Worm (Caenorhabditis elegans) whole organism, L4 larva: ENCODE results near the gene ugt-15.

ENCODE experiments used
- ces-1 ChIP-seq: fragments of 150-350 bp; sonication (generic microtip); optimal IDR thresholded peaks from 4 replicates; lab custom pipeline; 2014; ENCODE audit warnings: missing biosample characterization, missing genetic modification reagents, missing genetic modification characterization
- dmd-9 ChIP-seq: fragments of 200-800 bp; sonication (Bioruptor generic); IDR thresholded peaks from 2 replicates; pipeline ENCODE4 v1.3.6; 2022; ENCODE audit warnings: missing genetic modification reagents, missing genetic modification characterization, missing compliant biosample characterization
- egl-27 ChIP-seq: sonication (generic microtip); optimal IDR thresholded peaks from 3 replicates; lab custom pipeline; 2017; ENCODE audit warnings: missing biosample characterization, missing genetic modification reagents, missing genetic modification characterization
- jun-1 ChIP-seq: fragments of 150-350 bp; optimal IDR thresholded peaks from 2 replicates; lab custom pipeline; 2014; ENCODE audit warnings: missing biosample characterization, missing genetic modification reagents, missing genetic modification characterization
- mes-2 ChIP-seq: sonication (generic microtip); optimal IDR thresholded peaks from 2 replicates; lab custom pipeline; 2016; ENCODE audit warnings: missing genotype, mild to moderate bottlenecking, missing genetic modification characterization, missing compliant biosample characterization; ENCODE audit not compliant: poor library complexity, severe bottlenecking
- nhr-237 ChIP-seq: sonication (generic microtip); optimal IDR thresholded peaks from 2 replicates; lab custom pipeline; 2017; ENCODE audit warnings: missing biosample characterization, missing genetic modification characterization
- nhr-25 ChIP-seq: sonication (generic microtip); optimal IDR thresholded peaks from 2 replicates; lab custom pipeline; 2017; ENCODE audit warnings: missing genetic modification characterization, mild to moderate bottlenecking, missing compliant biosample characterization, antibody characterized with exemption, moderate library complexity, borderline replicate concordance; ENCODE audit not compliant: insufficient read depth
- pha-4 ChIP-seq, 2 experiments: fragments of 150-350 bp in 1 of 2; fragments of 200-800 bp in 1 of 2; sonication (Bioruptor generic) in 1 of 2; IDR thresholded peaks in 1 of 2; optimal IDR thresholded peaks in 1 of 2; 2 replicates each; pipeline versions ENCODE4 v1.3.6 to Lab custom; 2014 to 2022; ENCODE audit warnings: missing genetic modification characterization in 2 of 2, missing genetic modification reagents in 2 of 2, missing biosample characterization in 1 of 2, missing compliant biosample characterization in 1 of 2
- skn-1 ChIP-seq: fragments of 150-350 bp; optimal IDR thresholded peaks from 2 replicates; lab custom pipeline; 2014; ENCODE audit warnings: missing biosample characterization, missing genetic modification characterization

DNA sequence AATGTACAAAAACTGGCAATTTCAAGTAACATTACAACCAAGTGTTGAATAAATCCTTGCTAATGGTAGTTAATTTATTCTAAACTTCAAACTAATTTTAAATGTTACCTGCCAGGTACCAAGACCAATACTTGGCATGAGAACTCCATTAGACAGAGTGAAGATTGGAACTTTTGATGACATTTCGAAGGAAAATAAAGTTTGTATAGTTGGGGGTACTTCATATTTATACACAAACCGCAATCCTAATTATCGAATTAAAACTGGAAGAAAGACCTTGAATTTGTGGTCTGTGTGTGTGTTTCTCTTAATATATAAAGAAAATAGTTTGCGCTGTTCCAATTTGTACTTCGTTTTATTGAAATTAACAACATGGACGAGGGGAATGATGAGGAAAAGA, 17.4 kb upstream of the ugt-15 start, which contains the start of gene ZC443.1:
- no peak for TF ChIP-seq nhr-25 (tag; lab: Kevin White, UChicago)
- TF ChIP-seq pha-4 (GFP tag; IDR thresholded peaks at IDR 0.05; lab: Robert Waterston, UW), result no peak
- no peak for TF ChIP-seq pha-4 (tag; optimal IDR thresholded peaks at IDR 0.05; lab: Kevin White, UChicago)
- TF ChIP-seq mes-2 (tag; lab: Kevin White, UChicago), result no peak
- TF ChIP-seq jun-1 (tag; lab: Kevin White, UChicago), result no peak
- TF ChIP-seq ces-1 (GFP tag; lab: Kevin White, UChicago), result no peak
- no peak for TF ChIP-seq nhr-237
- TF ChIP-seq skn-1, result no peak
- TF ChIP-seq egl-27, result no peak
- TF ChIP-seq dmd-9 (GFP tag; lab: Robert Waterston, UW), result no peak
